Fruit fly (Drosophila melanogaster) Kc167 (cell line): ENCODE results near the gene Ttc1.

Experiments
- Myc ChIP-seq: fragments of >200 bp; optimal IDR thresholded peaks from 2 replicates; lab custom pipeline; 2017; ENCODE audit warnings: missing external identifiers
- Sin3A ChIP-seq: fragments of >200 bp; optimal IDR thresholded peaks from 2 replicates; lab custom pipeline; 2018; ENCODE audit warnings: missing external identifiers
- h ChIP-seq: fragments of >200 bp; optimal IDR thresholded peaks from 3 replicates; lab custom pipeline; 2018; ENCODE audit warnings: missing external identifiers
- psq ChIP-seq: fragments of >200 bp; optimal IDR thresholded peaks from 2 replicates; lab custom pipeline; 2017; ENCODE audit warnings: missing external identifiers

- TF ChIP-seq h (lab: Kevin White, UChicago) (no peak), Sin3A (lab: Kevin White, UChicago) (no peak), Myc (lab: Kevin White, UChicago) (no peak), psq (lab: Kevin White, UChicago) (no peak)
These were observed 6.3 kb downstream of the Ttc1 start, which contains the start of gene mRpS33 for dm6 chr3R:16436374-16437037.
